Fruit fly (Drosophila melanogaster) whole organism, pupa: ENCODE data around the gene APP-BP1.

Experiments used
- CG9948 ChIP-seq: fragments of 200-800 bp; sonication (Bioruptor generic); optimal IDR thresholded peaks from 2 replicates; lab custom pipeline; 2018; ENCODE audit warnings: missing biosample characterization, mild to moderate bottlenecking, missing genetic modification characterization, moderate library complexity
- EcR ChIP-seq: fragments of 200-800 bp; sonication (Bioruptor generic); optimal IDR thresholded peaks from 3 replicates; lab custom pipeline; 2019; ENCODE audit warnings: missing biosample characterization, missing genetic modification characterization, mild to moderate bottlenecking, moderate library complexity, missing genetic modification reagents
- fd96Ca ChIP-seq: fragments of 200-800 bp; sonication (Bioruptor generic); IDR thresholded peaks from 3 replicates; pipeline ENCODE4 v1.3.6; 2022; ENCODE audit warnings: missing biosample characterization, missing genetic modification characterization

DNA sequence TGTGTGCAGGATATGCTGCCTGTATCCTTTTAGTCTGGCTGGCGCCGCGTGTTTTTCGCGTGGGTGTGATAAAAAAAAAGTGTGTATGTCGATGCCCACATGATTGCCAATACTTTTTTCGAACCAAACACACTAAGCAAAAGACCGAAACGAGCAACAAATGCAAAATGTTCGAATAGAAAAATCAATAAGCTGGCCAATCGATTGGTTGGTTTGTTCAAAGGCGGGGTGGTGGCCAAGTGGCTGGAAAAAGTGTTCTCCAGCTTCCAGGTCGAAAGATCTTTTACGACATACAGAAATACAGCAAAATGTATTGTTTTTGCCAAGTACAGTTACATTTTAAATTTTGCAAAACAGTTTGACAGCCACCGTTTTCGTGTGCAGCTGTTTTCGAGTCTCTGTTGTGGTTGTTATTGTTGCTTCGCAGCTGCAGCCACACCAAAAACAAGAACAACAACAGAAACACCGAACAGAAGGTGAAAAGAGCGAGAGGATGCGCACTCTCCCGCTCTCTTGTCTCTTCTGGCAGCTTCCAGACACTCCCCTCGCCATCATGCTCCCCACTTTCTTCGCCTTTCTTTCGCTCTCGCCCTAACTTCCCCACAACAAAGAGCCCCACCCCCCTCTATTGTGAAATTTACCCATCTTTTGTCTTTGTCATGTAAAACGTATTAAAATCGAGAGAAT, 25.5 kb downstream of the APP-BP1 start:
- TF ChIP-seq CG9948 (tag; lab: Kevin White, UChicago) = no peak
- no peak; the same call in 2 of the 3 replicates for TF ChIP-seq fd96Ca (GFP tag; lab: Robert Waterston, UW)
- TF ChIP-seq EcR = no peak
